Fruit fly (Drosophila melanogaster) whole organism, prepupa: Measurements from ENCODE around the gene Osi12.

ENCODE experiments used
- CG16779 ChIP-seq: fragments of 200-800 bp; sonication (Bioruptor generic); optimal IDR thresholded peaks from 3 replicates; lab custom pipeline; 2017; ENCODE audit warnings: missing biosample characterization, mild to moderate bottlenecking, missing genetic modification characterization
- CG32006 ChIP-seq: fragments of 200-800 bp; sonication (Bioruptor generic); optimal IDR thresholded peaks from 3 replicates; lab custom pipeline; 2017; ENCODE audit warnings: missing biosample characterization, mild to moderate bottlenecking, missing genetic modification characterization
- CG6792 ChIP-seq: fragments of 200-800 bp; sonication (Bioruptor generic); optimal IDR thresholded peaks from 3 replicates; lab custom pipeline; 2016; ENCODE audit warnings: missing biosample characterization, missing genetic modification characterization
- Eip78C ChIP-seq: fragments of 200-800 bp; sonication (Bioruptor generic); peaks from one replicate; lab custom pipeline; 2016; ENCODE audit warnings: missing biosample characterization, missing genetic modification characterization
- Hr39 ChIP-seq: fragments of 200-800 bp; sonication (Bioruptor generic); optimal IDR thresholded peaks from 2 replicates; lab custom pipeline; 2016; ENCODE audit warnings: missing biosample characterization, missing genetic modification characterization
- Hr4 ChIP-seq: fragments of 200-800 bp; sonication (Bioruptor generic); optimal IDR thresholded peaks from 3 replicates; lab custom pipeline; 2016; ENCODE audit warnings: missing biosample characterization, missing genetic modification characterization
- Met ChIP-seq: fragments of 200-800 bp; sonication (Bioruptor generic); optimal IDR thresholded peaks from 3 replicates; lab custom pipeline; 2016; ENCODE audit warnings: missing biosample characterization, missing genetic modification characterization
- dac ChIP-seq: fragments of 200-800 bp; sonication (Bioruptor generic); optimal IDR thresholded peaks from 2 replicates; lab custom pipeline; 2017; ENCODE audit warnings: missing biosample characterization, mild to moderate bottlenecking, missing genetic modification characterization
- eg ChIP-seq: fragments of 200-800 bp; sonication (Bioruptor generic); IDR thresholded peaks from 3 replicates; pipeline ENCODE4 v1.3.6; 2022; ENCODE audit warnings: missing biosample characterization, missing genetic modification characterization
- esn ChIP-seq: fragments of 200-800 bp; sonication (Bioruptor generic); optimal IDR thresholded peaks from 2 replicates; lab custom pipeline; 2016; ENCODE audit warnings: missing biosample characterization, mild to moderate bottlenecking, missing genetic modification characterization, moderate library complexity
- lz ChIP-seq: fragments of 200-800 bp; sonication (Bioruptor generic); optimal IDR thresholded peaks from 3 replicates; lab custom pipeline; 2016; ENCODE audit warnings: missing biosample characterization, missing genetic modification characterization
- net ChIP-seq: fragments of 200-800 bp; sonication (Bioruptor generic); optimal IDR thresholded peaks from 3 replicates; lab custom pipeline; 2016; ENCODE audit warnings: missing biosample characterization, missing genetic modification characterization

DNA sequence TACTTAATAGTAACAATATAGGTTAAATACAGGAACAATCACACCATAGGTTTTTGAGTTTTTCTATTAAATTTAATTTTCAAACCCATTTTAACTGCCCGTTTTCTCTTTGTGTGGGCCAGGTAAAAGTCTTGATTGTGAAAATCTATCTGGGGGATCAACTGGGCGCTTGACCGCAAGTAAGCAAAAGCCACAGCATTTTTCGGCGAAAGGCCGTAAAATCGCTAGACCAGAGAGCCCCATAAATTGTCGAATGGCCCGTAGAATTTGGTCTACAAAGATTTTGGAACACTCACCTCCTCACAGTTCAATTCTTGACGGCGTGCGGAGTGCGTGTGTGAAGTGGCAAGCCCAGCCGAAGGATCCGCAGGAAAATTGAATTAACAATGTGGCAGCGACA, 9.1 kb downstream of the Osi12 start, which contains the start of gene CG15594:
- no peak for TF ChIP-seq Hr39 (GFP tag; lab: Kevin White, UChicago)
- no peak for TF ChIP-seq Eip78C (GFP tag; lab: Kevin White, UChicago)
- no peak for TF ChIP-seq eg (GFP tag; lab: Robert Waterston, UW)
- TF ChIP-seq esn (GFP tag; lab: Kevin White, UChicago): no peak
- no peak for TF ChIP-seq Met (GFP tag; lab: Kevin White, UChicago)
- TF ChIP-seq CG16779 (tag; lab: Kevin White, UChicago): no peak
- no peak for TF ChIP-seq dac (GFP tag; lab: Kevin White, UChicago)
- no peak for TF ChIP-seq lz (GFP tag; lab: Kevin White, UChicago)
- TF ChIP-seq net: no peak
- TF ChIP-seq Hr4 (GFP tag; lab: Kevin White, UChicago): no peak
- no peak for TF ChIP-seq CG32006 (GFP tag; lab: Kevin White, UChicago)
- no peak for TF ChIP-seq CG6792 (GFP tag; lab: Kevin White, UChicago)
